Fruit fly (Drosophila melanogaster) whole organism, embryonic: ENCODE measurements around the gene CG11970.

ENCODE experiments used
- Adf1 ChIP-seq: fragments of 200-800 bp; sonication (Bioruptor generic); IDR thresholded peaks from 2 replicates; pipeline ENCODE4 v1.3.6; 2022; ENCODE audit warnings: missing biosample characterization, missing genetic modification characterization
- CG10462 ChIP-seq: fragments of 200-800 bp; sonication (Bioruptor generic); optimal IDR thresholded peaks from 2 replicates; lab custom pipeline; 2016; ENCODE audit warnings: missing biosample characterization, missing genetic modification characterization
- CG12391 ChIP-seq: fragments of 200-800 bp; sonication (Bioruptor generic); optimal IDR thresholded peaks from 3 replicates; lab custom pipeline; 2018; ENCODE audit warnings: missing biosample characterization, mild to moderate bottlenecking, missing genetic modification characterization, moderate library complexity
- CG12744 ChIP-seq: fragments of 200-800 bp; sonication (Bioruptor generic); optimal IDR thresholded peaks from 2 replicates; lab custom pipeline; 2016; ENCODE audit warnings: missing biosample characterization, missing genetic modification characterization
- CG13296 ChIP-seq: fragments of 200-800 bp; sonication (Bioruptor generic); optimal IDR thresholded peaks from 3 replicates; lab custom pipeline; 2018; ENCODE audit warnings: missing biosample characterization, mild to moderate bottlenecking, missing genetic modification characterization
- CG13424 ChIP-seq: fragments of 200-800 bp; sonication (Bioruptor generic); optimal IDR thresholded peaks from 2 replicates; lab custom pipeline; 2019; ENCODE audit warnings: missing biosample characterization, mild to moderate bottlenecking, missing genetic modification characterization, moderate library complexity
- CG13624 ChIP-seq: fragments of 200-800 bp; sonication (Bioruptor generic); optimal IDR thresholded peaks from 2 replicates; lab custom pipeline; 2016; ENCODE audit warnings: missing biosample characterization, missing genetic modification characterization
- CG15696 ChIP-seq: fragments of 200-800 bp; sonication (Bioruptor generic); optimal IDR thresholded peaks from 2 replicates; lab custom pipeline; 2019; ENCODE audit warnings: missing biosample characterization, mild to moderate bottlenecking, missing genetic modification characterization, moderate library complexity
- CG16779 ChIP-seq: fragments of 200-800 bp; sonication (Bioruptor generic); IDR thresholded peaks from 2 replicates; pipeline ENCODE4 v1.3.6; 2022; ENCODE audit warnings: missing biosample characterization, missing genetic modification characterization
- CG2199 ChIP-seq: fragments of 200-800 bp; sonication (Bioruptor generic); IDR thresholded peaks from 3 replicates; pipeline ENCODE4 v1.3.6; 2022; ENCODE audit warnings: missing biosample characterization, missing genetic modification characterization
- CG32532 ChIP-seq: fragments of 200-800 bp; sonication (Bioruptor generic); IDR thresholded peaks from 2 replicates; pipeline ENCODE4 v1.3.6; 2022; ENCODE audit warnings: missing biosample characterization, missing genetic modification characterization
- CG3847 ChIP-seq: fragments of 200-800 bp; sonication (Bioruptor generic); IDR thresholded peaks from 2 replicates; pipeline ENCODE4 v1.3.6; 2022; ENCODE audit warnings: missing biosample characterization, missing genetic modification characterization
- CG4730 ChIP-seq: fragments of 200-800 bp; sonication (Bioruptor generic); IDR thresholded peaks from 2 replicates; pipeline ENCODE4 v1.3.6; 2022; ENCODE audit warnings: missing biosample characterization, missing genetic modification characterization
- CG6683 ChIP-seq: fragments of 200-800 bp; sonication (Bioruptor generic); optimal IDR thresholded peaks from 2 replicates; lab custom pipeline; 2017; ENCODE audit warnings: missing biosample characterization, mild to moderate bottlenecking, missing genetic modification characterization, missing genetic modification reagents
- CG7786 ChIP-seq: fragments of 200-800 bp; sonication (Bioruptor generic); optimal IDR thresholded peaks from 2 replicates; lab custom pipeline; 2016; ENCODE audit warnings: missing biosample characterization, missing genetic modification characterization
- CG7987 ChIP-seq: fragments of 200-800 bp; sonication (Bioruptor generic); optimal IDR thresholded peaks from 2 replicates; lab custom pipeline; 2018; ENCODE audit warnings: missing biosample characterization, mild to moderate bottlenecking, missing genetic modification characterization, moderate library complexity
- CTCF ChIP-seq: fragments of 200-800 bp; sonication (Bioruptor generic); optimal IDR thresholded peaks from 2 replicates; lab custom pipeline; 2017; ENCODE audit warnings: missing biosample characterization, mild to moderate bottlenecking, missing genetic modification characterization, moderate library complexity
- Dek ChIP-seq: fragments of 200-800 bp; sonication (Bioruptor generic); optimal IDR thresholded peaks from 3 replicates; lab custom pipeline; 2019; ENCODE audit warnings: missing biosample characterization, mild to moderate bottlenecking, missing genetic modification characterization, moderate library complexity
- Ets97D ChIP-seq: fragments of 200-800 bp; sonication (Bioruptor generic); optimal IDR thresholded peaks from 3 replicates; lab custom pipeline; 2016; ENCODE audit warnings: missing biosample characterization, missing genetic modification characterization
- HHEX ChIP-seq: fragments of 200-800 bp; sonication (Bioruptor generic); optimal IDR thresholded peaks from 3 replicates; lab custom pipeline; 2017; ENCODE audit warnings: missing biosample characterization, mild to moderate bottlenecking, missing genetic modification characterization, missing genetic modification reagents
- HLH54F ChIP-seq: fragments of 200-800 bp; sonication (Bioruptor generic); optimal IDR thresholded peaks from 3 replicates; lab custom pipeline; 2016; ENCODE audit warnings: missing biosample characterization, missing genetic modification characterization
- HLHmδ ChIP-seq: fragments of 200-800 bp; sonication (Bioruptor generic); optimal IDR thresholded peaks from 2 replicates; lab custom pipeline; 2018; ENCODE audit warnings: missing biosample characterization, mild to moderate bottlenecking, missing genetic modification characterization, moderate library complexity
- Mad ChIP-seq: fragments of 200-800 bp; sonication (Bioruptor generic); optimal IDR thresholded peaks from 2 replicates; lab custom pipeline; 2016; ENCODE audit warnings: missing biosample characterization, missing genetic modification characterization
- Med ChIP-seq: fragments of 200-800 bp; sonication (Bioruptor generic); peaks from one replicate; lab custom pipeline; 2016; ENCODE audit warnings: missing biosample characterization, missing genetic modification characterization, mild to moderate bottlenecking, inconsistent platforms, moderate library complexity
- Meics ChIP-seq: fragments of 200-800 bp; sonication (Bioruptor generic); optimal IDR thresholded peaks from 2 replicates; lab custom pipeline; 2017; ENCODE audit warnings: missing biosample characterization, mild to moderate bottlenecking, missing genetic modification characterization
- NFAT ChIP-seq: fragments of 200-800 bp; sonication (Bioruptor generic); IDR thresholded peaks from 2 replicates; pipeline ENCODE4 v1.3.6; 2022; ENCODE audit warnings: missing biosample characterization, missing genetic modification characterization
- Opbp ChIP-seq: fragments of 200-800 bp; sonication (Bioruptor generic); IDR thresholded peaks from 3 replicates; pipeline ENCODE4 v1.3.6; 2022; ENCODE audit warnings: missing biosample characterization, missing genetic modification characterization; ENCODE audit not compliant: partially characterized antibody
- Optix ChIP-seq: fragments of 200-800 bp; sonication (Bioruptor generic); IDR thresholded peaks from 3 replicates; pipeline ENCODE4 v1.3.6; 2022; ENCODE audit warnings: missing biosample characterization, missing genetic modification characterization
- Pdp1 ChIP-seq, 2 experiments: fragments of 200-800 bp; sonication (Bioruptor generic); optimal IDR thresholded peaks; 3 replicates each; lab custom pipeline; 2016; ENCODE audit warnings: missing biosample characterization in 2 of 2, missing genetic modification characterization in 2 of 2, mild to moderate bottlenecking in 1 of 2, moderate library complexity in 1 of 2
- Ptx1 ChIP-seq: fragments of 200-800 bp; sonication (Bioruptor generic); IDR thresholded peaks from 2 replicates; pipeline ENCODE4 v1.3.6; 2022; ENCODE audit warnings: missing biosample characterization, missing genetic modification characterization
- Ssrp ChIP-seq: fragments of 200-800 bp; sonication (Bioruptor generic); optimal IDR thresholded peaks from 2 replicates; lab custom pipeline; 2018; ENCODE audit warnings: missing biosample characterization, mild to moderate bottlenecking, missing genetic modification characterization, moderate library complexity
- TFAM ChIP-seq: fragments of 200-800 bp; sonication (Bioruptor generic); optimal IDR thresholded peaks from 2 replicates; lab custom pipeline; 2017; ENCODE audit warnings: missing biosample characterization, missing genetic modification characterization, inconsistent platforms
- Trl ChIP-seq, 3 experiments: fragments of >200 bp in 2 of 3; fragments of 200-800 bp in 1 of 3; sonication (Bioruptor generic) in 1 of 3; optimal IDR thresholded peaks; 2 replicates in 1 of 3; 3 replicates in 2 of 3; lab custom pipeline; 2016 to 2017; ENCODE audit warnings: missing biosample characterization in 1 of 3, missing genetic modification characterization in 1 of 3
- ara ChIP-seq: fragments of 200-800 bp; sonication (Bioruptor generic); IDR thresholded peaks from 2 replicates; pipeline ENCODE4 v1.3.6; 2022; ENCODE audit warnings: missing biosample characterization, missing genetic modification characterization
- az2 ChIP-seq: fragments of 200-800 bp; sonication (Bioruptor generic); optimal IDR thresholded peaks from 3 replicates; lab custom pipeline; 2016; ENCODE audit warnings: missing biosample characterization, missing genetic modification characterization
- bsh ChIP-seq, 2 experiments: fragments of 200-800 bp; sonication (Bioruptor generic); optimal IDR thresholded peaks; 2 replicates each; lab custom pipeline; 2017 to 2018; ENCODE audit warnings: mild to moderate bottlenecking in 2 of 2, missing biosample characterization in 2 of 2, missing genetic modification characterization in 2 of 2, moderate library complexity in 1 of 2
- btn ChIP-seq: fragments of 200-800 bp; sonication (Bioruptor generic); optimal IDR thresholded peaks from 2 replicates; lab custom pipeline; 2016; ENCODE audit warnings: missing biosample characterization, missing genetic modification characterization
- cas ChIP-seq: fragments of 200-800 bp; sonication (Bioruptor generic); IDR thresholded peaks from 2 replicates; pipeline ENCODE4 v1.3.6; 2022; ENCODE audit warnings: missing biosample characterization, missing genetic modification characterization
- danr ChIP-seq: fragments of 200-800 bp; sonication (Bioruptor generic); IDR thresholded peaks from 2 replicates; pipeline ENCODE4 v1.3.6; 2022; ENCODE audit warnings: missing biosample characterization, missing genetic modification characterization
- gcm2 ChIP-seq: fragments of 200-800 bp; sonication (Bioruptor generic); optimal IDR thresholded peaks from 2 replicates; lab custom pipeline; 2016; ENCODE audit warnings: missing biosample characterization, missing genetic modification characterization
- knrl ChIP-seq: fragments of 200-800 bp; sonication (Bioruptor generic); IDR thresholded peaks from 3 replicates; pipeline ENCODE4 v1.3.6; 2022; ENCODE audit warnings: missing biosample characterization, missing genetic modification characterization; ENCODE audit not compliant: partially characterized antibody
- lov ChIP-seq, 2 experiments: fragments of 200-800 bp in 1 of 2; fragments of >200 bp in 1 of 2; sonication (Bioruptor generic) in 1 of 2; IDR thresholded peaks in 1 of 2; optimal IDR thresholded peaks in 1 of 2; 2 replicates in 1 of 2; 3 replicates in 1 of 2; pipeline versions ENCODE4 v1.3.6 to Lab custom; 2017 to 2022; ENCODE audit warnings: missing biosample characterization in 1 of 2, missing genetic modification characterization in 1 of 2
- row ChIP-seq: fragments of 200-800 bp; sonication (Bioruptor generic); IDR thresholded peaks from 3 replicates; pipeline ENCODE4 v1.3.6; 2022; ENCODE audit warnings: missing biosample characterization, missing genetic modification characterization
- sc ChIP-seq, 3 experiments: fragments of >200 bp in 2 of 3; fragments of 200-800 bp in 1 of 3; sonication (Bioruptor generic) in 1 of 3; optimal IDR thresholded peaks; 2 replicates in 2 of 3; 3 replicates in 1 of 3; lab custom pipeline; 2017; ENCODE audit warnings: mild to moderate bottlenecking in 1 of 3, missing biosample characterization in 1 of 3, missing genetic modification characterization in 1 of 3, missing genetic modification reagents in 1 of 3
- sens ChIP-seq: fragments of 200-800 bp; sonication (Bioruptor generic); peaks from one replicate; lab custom pipeline; 2016; ENCODE audit warnings: missing biosample characterization, missing genetic modification characterization
- tll ChIP-seq, 2 experiments: fragments of 200-800 bp in 1 of 2; fragments of >200 bp in 1 of 2; sonication (Bioruptor generic) in 1 of 2; optimal IDR thresholded peaks; 2 replicates each; lab custom pipeline; 2017 to 2019; ENCODE audit warnings: missing biosample characterization in 2 of 2, missing genetic modification characterization in 2 of 2, mild to moderate bottlenecking in 1 of 2, moderate library complexity in 1 of 2
- trem ChIP-seq: fragments of 200-800 bp; optimal IDR thresholded peaks from 3 replicates; lab custom pipeline; 2019; ENCODE audit warnings: missing biosample characterization, mild to moderate bottlenecking, missing genetic modification characterization, moderate library complexity
- twi ChIP-seq: fragments of 200-800 bp; optimal IDR thresholded peaks from 2 replicates; lab custom pipeline; 2019; ENCODE audit warnings: missing biosample characterization, mild to moderate bottlenecking, missing genetic modification characterization, moderate library complexity
- tx ChIP-seq: fragments of 200-800 bp; sonication (Bioruptor generic); optimal IDR thresholded peaks from 2 replicates; lab custom pipeline; 2016; ENCODE audit warnings: missing biosample characterization, missing genetic modification characterization
- wor ChIP-seq: fragments of 200-800 bp; sonication (Bioruptor generic); IDR thresholded peaks from 2 replicates; pipeline ENCODE4 v1.3.6; 2022; ENCODE audit warnings: missing biosample characterization, missing genetic modification characterization

Gene CG11970

dm6 chr3R:9039448-9039847 lies 54.9 kb downstream of the CG11970 start, which contains the start of gene neur (continued):
- no peak for TF ChIP-seq Mad (GFP tag; lab: Kevin White, UChicago)
- TF ChIP-seq btn (GFP tag; lab: Kevin White, UChicago), result no peak
- peak in 1 of 2 experiments; percentile 47 for TF ChIP-seq Pdp1 (GFP tag; optimal IDR thresholded peaks at IDR 0.05; lab: Kevin White, UChicago)
- no peak for TF ChIP-seq az2
- TF ChIP-seq HLHmδ (GFP tag; lab: Kevin White, UChicago), result no peak
- no peak for TF ChIP-seq CG32532 (GFP tag; lab: Robert Waterston, UW)
- TF ChIP-seq Opbp (GFP tag; lab: Robert Waterston, UW), result peak; percentile 78
- no peak for TF ChIP-seq CG13624
- TF ChIP-seq CG7987, result no peak
- TF ChIP-seq HHEX (GFP tag; lab: Kevin White, UChicago), result no peak
- TF ChIP-seq Trl (optimal IDR thresholded peaks at IDR 0.05; lab: Kevin White, UChicago), result no peak
- no peak for TF ChIP-seq Trl (GFP tag; optimal IDR thresholded peaks at IDR 0.05; lab: Kevin White, UChicago)
- peak; percentile 18 for TF ChIP-seq Meics (GFP tag; lab: Kevin White, UChicago)
- TF ChIP-seq Optix, result no peak
- TF ChIP-seq sens, result peak; percentile 76
- peak; percentile 17 for TF ChIP-seq HLH54F (GFP tag; lab: Kevin White, UChicago)
- TF ChIP-seq TFAM (GFP tag; lab: Kevin White, UChicago), result no peak
- peak; percentile 81 for TF ChIP-seq trem (tag; lab: Kevin White, UChicago)
- TF ChIP-seq CG6683 (GFP tag; lab: Kevin White, UChicago), result no peak
- peak; percentile 23 for TF ChIP-seq CG13424 (tag; lab: Kevin White, UChicago)
- no peak for TF ChIP-seq cas (GFP tag; lab: Robert Waterston, UW)
- peak; percentile 97 for TF ChIP-seq Ets97D (GFP tag; lab: Kevin White, UChicago)
- TF ChIP-seq CG16779 (GFP tag; lab: Robert Waterston, UW), result no peak
- TF ChIP-seq CG3847, result peak; percentile 29
- TF ChIP-seq twi, result peak; percentile 28
- no peak for TF ChIP-seq CG2199 (GFP tag; lab: Robert Waterston, UW)
- TF ChIP-seq sc (optimal IDR thresholded peaks at IDR 0.05; lab: Kevin White, UChicago), result no peak
- no peak for TF ChIP-seq sc (GFP tag; optimal IDR thresholded peaks at IDR 0.05; lab: Kevin White, UChicago)
- TF ChIP-seq danr (GFP tag; lab: Robert Waterston, UW), result no peak
- no peak for TF ChIP-seq Adf1 (GFP tag; lab: Robert Waterston, UW)
- TF ChIP-seq CG15696 (tag; lab: Kevin White, UChicago), result no peak
- TF ChIP-seq Dek (tag; lab: Kevin White, UChicago), result no peak
- peak; percentile 2 for TF ChIP-seq Ssrp (tag; lab: Kevin White, UChicago)
- no peak for TF ChIP-seq CG7786 (GFP tag; lab: Kevin White, UChicago)
- no peak for TF ChIP-seq bsh (GFP tag; optimal IDR thresholded peaks at IDR 0.05; lab: Kevin White, UChicago)
- TF ChIP-seq wor, result no peak
- TF ChIP-seq CG12391, result peak; percentile 45
- no peak for TF ChIP-seq CG13296 (GFP tag; lab: Kevin White, UChicago)
- peak; percentile 77 for TF ChIP-seq row
- TF ChIP-seq tx, result no peak
- no peak for TF ChIP-seq lov (optimal IDR thresholded peaks at IDR 0.05; lab: Kevin White, UChicago)
- TF ChIP-seq lov (GFP tag; IDR thresholded peaks at IDR 0.05; lab: Robert Waterston, UW), result no peak
- TF ChIP-seq Ptx1 (GFP tag; lab: Robert Waterston, UW), result no peak
- TF ChIP-seq CTCF, result peak; percentile 7
- TF ChIP-seq CG4730, result no peak
- peak; percentile 82 for TF ChIP-seq knrl (GFP tag; lab: Robert Waterston, UW)
- no peak for TF ChIP-seq CG10462 (GFP tag; lab: Kevin White, UChicago)
- no peak for TF ChIP-seq ara (GFP tag; lab: Robert Waterston, UW)
- no peak for TF ChIP-seq CG12744
- TF ChIP-seq gcm2, result no peak
- no peak for TF ChIP-seq NFAT
- peak; percentile 18 to 41 for TF ChIP-seq tll (GFP tag; optimal IDR thresholded peaks at IDR 0.05; lab: Kevin White, UChicago)
- TF ChIP-seq Med (GFP tag; lab: Kevin White, UChicago), result peak; percentile 86
